Worm (Caenorhabditis elegans) whole organism, L4 larva: ENCODE results near the gene str-9.

Experiments
- T26A8.4 ChIP-seq: fragments of 200-800 bp; sonication (Bioruptor generic); IDR thresholded peaks from 2 replicates; pipeline ENCODE4 v1.3.6; 2022; ENCODE audit warnings: missing genetic modification characterization, missing compliant biosample characterization
- Y105C5A.15 ChIP-seq: fragments of 200-800 bp; sonication (Bioruptor generic); IDR thresholded peaks from 2 replicates; pipeline ENCODE4 v1.3.6; 2022; ENCODE audit warnings: missing genetic modification characterization, missing compliant biosample characterization
- dpl-1 ChIP-seq: fragments of 150-350 bp; optimal IDR thresholded peaks from 2 replicates; lab custom pipeline; 2014; ENCODE audit warnings: missing biosample characterization, missing genetic modification reagents, missing genetic modification characterization
- fkh-10 ChIP-seq: fragments of 150-350 bp; optimal IDR thresholded peaks from 2 replicates; lab custom pipeline; 2014; ENCODE audit warnings: missing biosample characterization, missing genetic modification reagents, missing genetic modification characterization
- lim-7 ChIP-seq: fragments of 200-800 bp; sonication (Bioruptor generic); IDR thresholded peaks from 2 replicates; pipeline ENCODE4 v1.3.6; 2022; ENCODE audit warnings: missing genetic modification characterization, missing compliant biosample characterization
- mdl-1 ChIP-seq, 2 experiments: fragments of 150-350 bp in 1 of 2; sonication (generic microtip) in 1 of 2; optimal IDR thresholded peaks; 2 replicates each; lab custom pipeline; 2014 to 2017; ENCODE audit warnings: missing biosample characterization in 2 of 2, missing genetic modification characterization in 2 of 2
- mep-1 ChIP-seq: fragments of 150-350 bp; sonication (generic microtip); optimal IDR thresholded peaks from 3 replicates; lab custom pipeline; 2014; ENCODE audit warnings: missing biosample characterization, missing genetic modification characterization
- nhr-41 ChIP-seq: fragments of 200-800 bp; sonication (Bioruptor generic); IDR thresholded peaks from 2 replicates; pipeline ENCODE4 v1.3.6; 2022; ENCODE audit warnings: missing genetic modification reagents, missing genetic modification characterization, missing compliant biosample characterization
- nhr-77 ChIP-seq: fragments of 150-350 bp; optimal IDR thresholded peaks from 2 replicates; lab custom pipeline; 2014; ENCODE audit warnings: missing biosample characterization, missing genetic modification characterization
- php-3 ChIP-seq: fragments of 200-800 bp; sonication (Bioruptor generic); IDR thresholded peaks from 2 replicates; pipeline ENCODE4 v1.3.6; 2022; ENCODE audit warnings: missing genetic modification reagents, missing genetic modification characterization, missing compliant biosample characterization
- skn-1 ChIP-seq: fragments of 150-350 bp; optimal IDR thresholded peaks from 2 replicates; lab custom pipeline; 2014; ENCODE audit warnings: missing biosample characterization, missing genetic modification characterization

- TF ChIP-seq dpl-1 (no peak), skn-1 (tag; lab: Kevin White, UChicago) (no peak), mep-1 (tag; lab: Kevin White, UChicago) (no peak), fkh-10 (GFP tag; lab: Kevin White, UChicago) (no peak), lim-7 (no peak), php-3 (GFP tag; lab: Robert Waterston, UW) (no peak), nhr-41 (no peak), nhr-77 (tag; lab: Kevin White, UChicago) (no peak), mdl-1 (tag; optimal IDR thresholded peaks at IDR 0.05; lab: Kevin White, UChicago) (no peak), Y105C5A.15 (GFP tag; lab: Robert Waterston, UW) (no peak), T26A8.4 (GFP tag; lab: Robert Waterston, UW) (no peak)
These were observed 6.5 kb upstream of the str-9 start, which contains the start of gene str-43 for ce11 chrV:15752049-15752448.
